Worm (Caenorhabditis elegans): ENCODE results near the gene elpc-4.

elpc-4 gene

DNA sequence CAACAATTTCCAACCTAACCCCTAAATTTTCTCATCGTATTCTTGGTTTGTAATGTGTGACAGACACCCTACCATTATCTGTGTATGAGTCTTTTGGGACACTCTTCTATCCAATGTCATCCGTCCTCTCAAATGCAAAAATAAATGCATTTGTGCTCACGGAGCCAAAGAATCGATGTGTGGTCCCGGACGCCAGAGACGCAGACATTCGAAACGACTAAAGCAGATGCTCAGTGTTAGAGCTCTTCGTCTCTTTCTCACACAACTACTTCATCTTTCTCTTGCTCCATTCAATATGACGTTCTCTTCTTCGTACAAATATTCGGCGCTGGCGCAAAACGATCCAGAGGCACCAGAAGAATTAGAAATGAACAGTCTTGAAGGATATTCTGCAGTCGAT lies 37.2 kb upstream of the elpc-4 start, which contains the start of gene unc-24:
TSS of gene unc-24 (plus strand) at position 283 of the 400 bp plus-strand sequence.
- TF ChIP-seq nhr-25 (tag; optimal IDR thresholded peaks at IDR 0.05; ENCODE audit: borderline replicate concordance, insufficient read depth) = no peak
- peak in 1 of 2 experiments; percentile 45 for TF ChIP-seq unc-62 (GFP tag; optimal IDR thresholded peaks at IDR 0.05 in 1 of 2)
- TF ChIP-seq unc-62 (tag; optimal IDR thresholded peaks at IDR 0.05) = no peak
- no peak for TF ChIP-seq spr-3 (GFP tag; optimal IDR thresholded peaks at IDR 0.05)
- no peak for TF ChIP-seq pha-4 (GFP tag; IDR thresholded peaks at IDR 0.05)
- no peak for TF ChIP-seq pha-4 (tag; optimal IDR thresholded peaks at IDR 0.05)
- TF ChIP-seq duxl-1 (tag; optimal IDR thresholded peaks at IDR 0.05; ENCODE audit: poor library complexity) = no peak
- no peak for TF ChIP-seq vab-7 (GFP tag; IDR thresholded peaks at IDR 0.05)
- TF ChIP-seq hif-1 (tag; optimal IDR thresholded peaks at IDR 0.05) = no peak
- TF ChIP-seq daf-12 (tag; optimal IDR thresholded peaks at IDR 0.05) = no peak
- TF ChIP-seq aha-1 (tag) = peak; percentile 87
- TF ChIP-seq ZK546.5 (tag; optimal IDR thresholded peaks at IDR 0.05) = no peak
- TF ChIP-seq lin-29 (GFP tag; IDR thresholded peaks at IDR 0.05) = no peak
- no peak for TF ChIP-seq tra-1 (GFP tag; IDR thresholded peaks at IDR 0.05)
- peak in 1 of 2 experiments; percentile 3 for TF ChIP-seq mdl-1 (tag; optimal IDR thresholded peaks at IDR 0.05)
- TF ChIP-seq dmd-8 (GFP tag; IDR thresholded peaks at IDR 0.05) = no peak
- no peak for TF ChIP-seq nhr-11 (tag; optimal IDR thresholded peaks at IDR 0.05)

DNA sequence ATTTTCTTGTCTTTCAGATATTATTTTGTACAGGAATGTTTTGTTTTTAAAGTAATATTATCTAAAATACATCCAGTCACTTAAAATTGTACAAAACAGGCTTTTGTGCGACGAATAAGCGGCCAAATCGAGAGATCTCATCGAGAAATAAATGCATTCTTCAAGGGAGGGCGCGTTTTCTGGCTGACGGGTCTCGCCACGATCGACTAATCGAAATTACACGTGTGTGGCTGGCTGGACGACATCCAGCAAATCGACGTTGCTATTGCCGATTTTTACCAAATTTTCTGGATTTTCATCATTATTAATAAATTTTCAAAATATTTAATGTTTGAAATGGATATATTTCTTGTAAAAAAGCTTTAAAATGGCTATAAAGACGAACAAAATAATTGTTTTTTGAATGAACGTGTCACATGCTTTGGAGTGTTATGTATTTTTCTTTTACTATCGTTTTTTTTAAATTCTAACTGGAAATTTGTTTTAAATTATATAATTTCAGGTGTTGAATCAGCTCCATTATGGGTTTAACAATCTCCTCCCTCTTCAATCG lies 34.7 kb upstream of the elpc-4 start, which contains the start of gene arf-5:
TSS of gene arf-5 (plus strand) at position 503 of the 553 bp plus-strand sequence.
- TF ChIP-seq hlh-30 (tag; optimal IDR thresholded peaks at IDR 0.05; ENCODE audit: insufficient read depth) (peak; percentile 64), unc-39 (tag; optimal IDR thresholded peaks at IDR 0.05) (no peak), mxl-2 (GFP tag; conservative IDR thresholded peaks at IDR 0.05) (no peak), hmg-1.1 (GFP tag; IDR thresholded peaks at IDR 0.05) (0 out of 2 replicates have a peak, but pooled peaks have one; percentile 7), ceh-28 (tag; optimal IDR thresholded peaks at IDR 0.05) (no peak), lin-38 (GFP tag; IDR thresholded peaks at IDR 0.05) (no peak), mdl-1 (tag; optimal IDR thresholded peaks at IDR 0.05) (peak in 1 of 2 experiments; percentile 82), T20F7.1 (GFP tag; optimal IDR thresholded peaks at IDR 0.05) (peak; percentile 33), rbr-2 (tag; optimal IDR thresholded peaks at IDR 0.05) (peak; percentile 33), daf-16 (GFP tag; optimal IDR thresholded peaks at IDR 0.05) (no peak), daf-16 (tag; optimal IDR thresholded peaks at IDR 0.05) (peak; percentile 17), mep-1 (tag; optimal IDR thresholded peaks at IDR 0.05) (peak; percentile 53), nhr-41 (GFP tag; IDR thresholded peaks at IDR 0.05) (no peak), nhr-6 (tag; optimal IDR thresholded peaks at IDR 0.05) (peak; percentile 2), php-3 (GFP tag; IDR thresholded peaks at IDR 0.05) (no peak), lsy-2 (tag; optimal IDR thresholded peaks at IDR 0.05) (peak in 1 of 2 experiments; percentile 61), mxl-3 (GFP tag; optimal IDR thresholded peaks at IDR 0.05) (peak; percentile 85), Y105C5A.15 (GFP tag; IDR thresholded peaks at IDR 0.05) (no peak), dve-1 (tag; optimal IDR thresholded peaks at IDR 0.05; ENCODE audit: insufficient read depth) (peak; percentile 40), tra-1 (GFP tag; IDR thresholded peaks at IDR 0.05) (no peak), hlh-11 (tag; optimal IDR thresholded peaks at IDR 0.05) (peak; percentile 31), ces-1 (GFP tag; optimal IDR thresholded peaks at IDR 0.05) (no peak), Y5F2A.4 (GFP tag; optimal IDR thresholded peaks at IDR 0.05) (no peak), dpl-1 (GFP tag; optimal IDR thresholded peaks at IDR 0.05) (peak; percentile 42), nhr-237 (tag; optimal IDR thresholded peaks at IDR 0.05) (no peak), cey-2 (tag; optimal IDR thresholded peaks at IDR 0.05; ENCODE audit: borderline replicate concordance, insufficient read depth) (no peak)

Measured in whole organism, L4 larva.